Fruit fly (Drosophila melanogaster) whole organism, embryonic: ENCODE data around the gene CG31189.
A peak's percentile ranks its signal among the peaks of the same experiment; 100 is the strongest.

Experiments used
- Ada2b ChIP-seq: fragments of 200-800 bp; sonication (Bioruptor generic); IDR thresholded peaks from 2 replicates; pipeline ENCODE4 v1.3.6; 2022; ENCODE audit warnings: missing biosample characterization, missing genetic modification characterization
- Bdp1 ChIP-seq: fragments of 200-800 bp; sonication (Bioruptor generic); optimal IDR thresholded peaks from 3 replicates; lab custom pipeline; 2016; ENCODE audit warnings: missing biosample characterization, missing genetic modification characterization
- CG10267 ChIP-seq: fragments of 200-800 bp; sonication (Bioruptor generic); optimal IDR thresholded peaks from 2 replicates; lab custom pipeline; 2018; ENCODE audit warnings: missing biosample characterization, mild to moderate bottlenecking, missing genetic modification characterization, moderate library complexity
- CG10321 ChIP-seq: fragments of 200-800 bp; sonication (Bioruptor generic); IDR thresholded peaks from 2 replicates; pipeline ENCODE4 v1.3.6; 2022; ENCODE audit warnings: missing biosample characterization, missing genetic modification characterization
- CG10462 ChIP-seq: fragments of 200-800 bp; sonication (Bioruptor generic); optimal IDR thresholded peaks from 2 replicates; lab custom pipeline; 2016; ENCODE audit warnings: missing biosample characterization, missing genetic modification characterization
- CG15601 ChIP-seq: fragments of 200-800 bp; sonication (Bioruptor generic); optimal IDR thresholded peaks from 3 replicates; lab custom pipeline; 2019; ENCODE audit warnings: missing biosample characterization, mild to moderate bottlenecking, missing genetic modification characterization, moderate library complexity
- CG16779 ChIP-seq: fragments of 200-800 bp; sonication (Bioruptor generic); IDR thresholded peaks from 2 replicates; pipeline ENCODE4 v1.3.6; 2022; ENCODE audit warnings: missing biosample characterization, missing genetic modification characterization
- CG16813 ChIP-seq: fragments of 200-800 bp; sonication (Bioruptor generic); IDR thresholded peaks from 3 replicates; pipeline ENCODE4 v1.3.6; 2022; ENCODE audit warnings: missing biosample characterization, missing genetic modification characterization; ENCODE audit not compliant: partially characterized antibody
- CG16815 ChIP-seq: fragments of 200-800 bp; sonication (Bioruptor generic); optimal IDR thresholded peaks from 3 replicates; lab custom pipeline; 2017; ENCODE audit warnings: missing biosample characterization, mild to moderate bottlenecking, missing genetic modification characterization
- CG18011 ChIP-seq: fragments of 200-800 bp; sonication (Bioruptor generic); optimal IDR thresholded peaks from 2 replicates; lab custom pipeline; 2017; ENCODE audit warnings: missing biosample characterization, missing genetic modification characterization, mild to moderate bottlenecking, moderate library complexity, missing genotype
- CG18599 ChIP-seq: fragments of 200-800 bp; sonication (Bioruptor generic); optimal IDR thresholded peaks from 3 replicates; lab custom pipeline; 2017; ENCODE audit warnings: missing biosample characterization, missing genetic modification characterization, mild to moderate bottlenecking, moderate library complexity, missing genetic modification reagents
- CG32767 ChIP-seq: fragments of 200-800 bp; sonication (Bioruptor generic); IDR thresholded peaks from 2 replicates; pipeline ENCODE4 v1.3.6; 2022; ENCODE audit warnings: missing biosample characterization, missing genetic modification characterization
- CG34376 ChIP-seq: fragments of 200-800 bp; sonication (Bioruptor generic); optimal IDR thresholded peaks from 2 replicates; lab custom pipeline; 2018; ENCODE audit warnings: missing biosample characterization, mild to moderate bottlenecking, missing genetic modification characterization
- CG34422 ChIP-seq: fragments of 200-800 bp; sonication (Bioruptor generic); IDR thresholded peaks from 3 replicates; pipeline ENCODE4 v1.3.6; 2022; ENCODE audit warnings: missing biosample characterization, missing genetic modification characterization
- CG4360 ChIP-seq: fragments of 200-800 bp; sonication (Bioruptor generic); IDR thresholded peaks from 2 replicates; pipeline ENCODE4 v1.3.6; 2022; ENCODE audit warnings: missing biosample characterization, missing genetic modification characterization
- CG5180 ChIP-seq: fragments of 200-800 bp; sonication (Bioruptor generic); optimal IDR thresholded peaks from 3 replicates; lab custom pipeline; 2017; ENCODE audit warnings: missing biosample characterization, missing genetic modification characterization, mild to moderate bottlenecking, moderate library complexity, missing genetic modification reagents
- CG7372 ChIP-seq: fragments of 200-800 bp; sonication (Bioruptor generic); IDR thresholded peaks from 2 replicates; pipeline ENCODE4 v1.3.6; 2022; ENCODE audit warnings: missing biosample characterization, missing genetic modification characterization
- CG7928 ChIP-seq: fragments of 200-800 bp; sonication (Bioruptor generic); optimal IDR thresholded peaks from 2 replicates; lab custom pipeline; 2017; ENCODE audit warnings: missing biosample characterization, mild to moderate bottlenecking, missing genetic modification characterization
- Camta ChIP-seq: fragments of 200-800 bp; sonication (Bioruptor generic); optimal IDR thresholded peaks from 2 replicates; lab custom pipeline; 2016; ENCODE audit warnings: missing biosample characterization, missing genetic modification characterization
- Deaf1 ChIP-seq: fragments of 200-800 bp; optimal IDR thresholded peaks from 3 replicates; lab custom pipeline; 2019; ENCODE audit warnings: missing biosample characterization, mild to moderate bottlenecking, missing genetic modification characterization, moderate library complexity
- Fer3 ChIP-seq: fragments of 200-800 bp; sonication (Bioruptor generic); optimal IDR thresholded peaks from 2 replicates; lab custom pipeline; 2018; ENCODE audit warnings: missing biosample characterization, mild to moderate bottlenecking, missing genetic modification characterization, moderate library complexity
- Hey ChIP-seq: fragments of 200-800 bp; sonication (Bioruptor generic); optimal IDR thresholded peaks from 3 replicates; lab custom pipeline; 2018; ENCODE audit warnings: missing biosample characterization, mild to moderate bottlenecking, missing genetic modification characterization
- Lim3 ChIP-seq: fragments of 200-800 bp; sonication (Bioruptor generic); IDR thresholded peaks from 2 replicates; pipeline ENCODE4 v1.3.6; 2022; ENCODE audit warnings: missing biosample characterization, missing genetic modification characterization
- Mes4 ChIP-seq: fragments of 200-800 bp; sonication (Bioruptor generic); optimal IDR thresholded peaks from 2 replicates; lab custom pipeline; 2016; ENCODE audit warnings: missing biosample characterization, missing genetic modification characterization
- NK7.1 ChIP-seq: fragments of 200-800 bp; sonication (Bioruptor generic); optimal IDR thresholded peaks from 3 replicates; lab custom pipeline; 2016; ENCODE audit warnings: missing biosample characterization, missing genetic modification characterization
- Nf-YB ChIP-seq: fragments of 200-800 bp; sonication (Bioruptor generic); optimal IDR thresholded peaks from 3 replicates; lab custom pipeline; 2019; ENCODE audit warnings: missing biosample characterization, mild to moderate bottlenecking, missing genetic modification characterization, moderate library complexity
- Nf-YC ChIP-seq: fragments of 200-800 bp; optimal IDR thresholded peaks from 3 replicates; lab custom pipeline; 2019; ENCODE audit warnings: missing biosample characterization, mild to moderate bottlenecking, missing genetic modification characterization, moderate library complexity
- NfI ChIP-seq: fragments of 200-800 bp; sonication (Bioruptor generic); optimal IDR thresholded peaks from 3 replicates; lab custom pipeline; 2018; ENCODE audit warnings: missing biosample characterization, mild to moderate bottlenecking, missing genetic modification characterization, moderate library complexity
- Pdp1 ChIP-seq, 2 experiments: fragments of 200-800 bp; sonication (Bioruptor generic); optimal IDR thresholded peaks; 3 replicates each; lab custom pipeline; 2016; ENCODE audit warnings: missing biosample characterization in 2 of 2, missing genetic modification characterization in 2 of 2, mild to moderate bottlenecking in 1 of 2, moderate library complexity in 1 of 2
- Ptx1 ChIP-seq: fragments of 200-800 bp; sonication (Bioruptor generic); IDR thresholded peaks from 2 replicates; pipeline ENCODE4 v1.3.6; 2022; ENCODE audit warnings: missing biosample characterization, missing genetic modification characterization
- amos ChIP-seq: fragments of 200-800 bp; sonication (Bioruptor generic); IDR thresholded peaks from 2 replicates; pipeline ENCODE4 v1.3.6; 2022; ENCODE audit warnings: missing biosample characterization, missing genetic modification characterization; ENCODE audit not compliant: partially characterized antibody
- caup ChIP-seq: fragments of 200-800 bp; sonication (Bioruptor generic); optimal IDR thresholded peaks from 3 replicates; lab custom pipeline; 2017; ENCODE audit warnings: missing biosample characterization, mild to moderate bottlenecking, missing genetic modification characterization, moderate library complexity; ENCODE audit not compliant: severe bottlenecking
- chinmo ChIP-seq: fragments of 200-800 bp; sonication (Bioruptor generic); IDR thresholded peaks from 4 replicates; pipeline ENCODE4 v1.3.6; 2022; ENCODE audit warnings: missing biosample characterization, missing genetic modification characterization; ENCODE audit not compliant: partially characterized antibody
- chm ChIP-seq: fragments of 200-800 bp; sonication (Bioruptor generic); IDR thresholded peaks from 2 replicates; pipeline ENCODE4 v1.3.6; 2022; ENCODE audit warnings: missing biosample characterization, missing genetic modification characterization
- crol ChIP-seq: fragments of 200-800 bp; sonication (Bioruptor generic); IDR thresholded peaks from 2 replicates; pipeline ENCODE4 v1.3.6; 2022; ENCODE audit warnings: missing biosample characterization, missing genetic modification characterization
- grn ChIP-seq: fragments of 200-800 bp; sonication (Bioruptor generic); optimal IDR thresholded peaks from 3 replicates; lab custom pipeline; 2017; ENCODE audit warnings: missing biosample characterization, missing genetic modification characterization
- hkb ChIP-seq, 2 experiments: fragments of 200-800 bp in 1 of 2; fragments of >200 bp in 1 of 2; sonication (Bioruptor generic) in 1 of 2; IDR thresholded peaks in 1 of 2; optimal IDR thresholded peaks in 1 of 2; 2 replicates each; pipeline versions ENCODE4 v1.3.6 to Lab custom; 2017 to 2022; ENCODE audit warnings: missing biosample characterization in 1 of 2, missing genetic modification characterization in 1 of 2
- lab ChIP-seq: fragments of 200-800 bp; sonication (Bioruptor generic); optimal IDR thresholded peaks from 3 replicates; lab custom pipeline; 2017; ENCODE audit warnings: missing biosample characterization, missing genetic modification characterization, mild to moderate bottlenecking, moderate library complexity, missing genetic modification reagents
- lilli ChIP-seq: fragments of 200-800 bp; sonication (Bioruptor generic); optimal IDR thresholded peaks from 3 replicates; lab custom pipeline; 2016; ENCODE audit warnings: missing biosample characterization, missing genetic modification characterization
- mirr ChIP-seq: fragments of 200-800 bp; sonication (Bioruptor generic); optimal IDR thresholded peaks from 3 replicates; lab custom pipeline; 2018; ENCODE audit warnings: missing biosample characterization, mild to moderate bottlenecking, missing genetic modification characterization
- otp ChIP-seq: fragments of 200-800 bp; sonication (Bioruptor generic); IDR thresholded peaks from 3 replicates; pipeline ENCODE4, ENCODE4 v1.3.6; 2022; ENCODE audit warnings: missing biosample characterization, missing genetic modification characterization
- pan ChIP-seq, 4 experiments: fragments of >200 bp in 3 of 4; fragments of 200-800 bp in 1 of 4; sonication (Bioruptor generic) in 1 of 4; optimal IDR thresholded peaks in 3 of 4; IDR thresholded peaks in 1 of 4; 2 replicates each; pipeline versions ENCODE4 v1.3.6 to Lab custom; 2017 to 2022; ENCODE audit warnings: missing biosample characterization in 2 of 4, missing genetic modification characterization in 2 of 4, mixed read lengths in 1 of 4
- sd ChIP-seq: fragments of 200-800 bp; sonication (Bioruptor generic); optimal IDR thresholded peaks from 3 replicates; lab custom pipeline; 2018; ENCODE audit warnings: missing biosample characterization, mild to moderate bottlenecking, missing genetic modification characterization, moderate library complexity
- tin ChIP-seq: fragments of 200-800 bp; sonication (Bioruptor generic); optimal IDR thresholded peaks from 3 replicates; lab custom pipeline; 2016; ENCODE audit warnings: missing biosample characterization, missing genetic modification characterization
- vfl ChIP-seq: fragments of 200-800 bp; sonication (Bioruptor generic); optimal IDR thresholded peaks from 2 replicates; lab custom pipeline; 2016; ENCODE audit warnings: missing biosample characterization, missing genetic modification characterization

The CG31189 gene

DNA sequence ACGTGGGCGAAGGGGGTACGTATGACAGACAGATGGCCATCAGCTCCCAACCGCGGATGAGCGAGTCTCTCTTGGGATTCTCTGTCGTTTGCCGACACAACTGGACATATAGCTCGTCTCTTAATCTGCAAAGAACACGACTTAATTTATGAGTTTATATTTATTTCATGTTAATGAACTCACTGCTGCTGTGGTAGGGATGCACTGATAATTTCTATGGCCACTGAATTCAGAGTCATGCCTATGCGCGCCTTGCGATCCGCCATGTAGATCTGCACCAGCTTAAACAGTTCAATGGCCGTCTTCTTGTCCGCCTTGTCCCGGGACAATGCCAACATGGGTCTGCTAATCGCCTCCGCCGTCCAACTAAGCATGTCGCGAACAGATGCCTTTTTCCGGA is 39.3 kb upstream of the CG31189 start (continued):
- no peak for TF ChIP-seq Fer3 (tag; lab: Kevin White, UChicago)
- TF ChIP-seq CG16779, result no peak
- TF ChIP-seq Ada2b (GFP tag; lab: Robert Waterston, UW), result no peak
- TF ChIP-seq hkb (optimal IDR thresholded peaks at IDR 0.05; lab: Kevin White, UChicago), result no peak
- no peak for TF ChIP-seq hkb (GFP tag; IDR thresholded peaks at IDR 0.05; lab: Robert Waterston, UW)
- TF ChIP-seq lilli (GFP tag; lab: Kevin White, UChicago), result no peak

DNA sequence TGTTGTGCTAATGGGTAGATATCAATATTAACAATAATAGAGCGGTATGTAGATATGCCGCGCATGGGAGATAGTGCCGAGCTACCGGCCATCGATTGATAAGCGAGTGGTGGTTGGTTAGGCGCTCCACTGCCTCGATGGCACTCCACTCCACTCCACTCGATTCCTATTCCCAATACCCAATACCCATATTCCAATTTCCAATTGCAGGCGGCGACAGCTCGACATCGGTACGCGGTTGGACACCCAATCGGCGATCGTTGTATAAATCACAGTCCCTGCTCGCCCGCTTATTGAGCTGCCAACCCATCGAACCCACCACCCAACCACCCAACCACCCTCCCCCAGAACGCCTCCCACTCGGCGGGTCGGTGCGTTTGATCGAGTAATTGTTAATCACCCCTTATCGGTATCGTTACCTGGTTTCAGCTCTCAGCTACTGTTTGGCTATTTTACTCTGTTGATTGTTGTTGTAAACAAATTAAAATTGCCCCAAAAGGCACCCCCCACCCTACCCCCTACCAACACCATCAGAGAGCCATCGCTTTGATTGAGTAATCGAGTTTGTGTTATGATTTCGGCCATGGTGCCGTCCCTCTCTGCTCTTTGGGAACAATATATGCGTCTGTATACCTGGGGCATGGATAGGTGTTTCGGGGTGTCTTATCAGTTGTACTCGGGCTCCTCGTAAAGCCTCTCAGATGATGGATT is 35.4 kb upstream of the CG31189 start, which contains the start of gene HHEX:
Gene HHEX, minus strand, starts transcription at position 51 of the 711 bp plus-strand sequence.
- TF ChIP-seq Deaf1 (tag; lab: Kevin White, UChicago) (peak; percentile 44), caup (peak; percentile 16), CG10462 (GFP tag; lab: Kevin White, UChicago) (no peak), CG16813 (no peak), crol (GFP tag; lab: Robert Waterston, UW) (peak; percentile 90), otp (GFP tag; lab: Robert Waterston, UW) (no peak), Mes4 (GFP tag; lab: Kevin White, UChicago) (no peak), tin (no peak), CG18011 (GFP tag; lab: Kevin White, UChicago) (no peak), sd (peak; percentile 76), NfI (GFP tag; lab: Kevin White, UChicago) (no peak), Pdp1 (GFP tag; optimal IDR thresholded peaks at IDR 0.05; lab: Kevin White, UChicago) (peak in 1 of 2 experiments; percentile 59), lab (GFP tag; lab: Kevin White, UChicago) (peak; percentile 95), Nf-YC (tag; lab: Kevin White, UChicago) (peak; percentile 90), Bdp1 (GFP tag; lab: Kevin White, UChicago) (no peak), CG34422 (GFP tag; lab: Robert Waterston, UW) (no peak), CG34376 (GFP tag; lab: Kevin White, UChicago) (peak; percentile 83), NK7.1 (GFP tag; lab: Kevin White, UChicago) (no peak), Ptx1 (GFP tag; lab: Robert Waterston, UW) (peak; percentile 43), CG16815 (GFP tag; lab: Kevin White, UChicago) (no peak), Camta (GFP tag; lab: Kevin White, UChicago) (no peak), CG10321 (GFP tag; lab: Robert Waterston, UW) (peak; percentile 62), CG18599 (GFP tag; lab: Kevin White, UChicago) (peak; percentile 50), Hey (peak; percentile 92), amos (GFP tag; lab: Robert Waterston, UW) (no peak), CG15601 (tag; lab: Kevin White, UChicago) (peak; percentile 4), CG4360 (GFP tag; lab: Robert Waterston, UW) (peak; percentile 34; the same call in 1 of the 2 replicates), CG5180 (peak; percentile 66), CG32767 (GFP tag; lab: Robert Waterston, UW) (0 out of 2 replicates have a peak, but pooled peaks have one; percentile 14), Nf-YB (GFP tag; lab: Kevin White, UChicago) (peak; percentile 90), chm (GFP tag; lab: Robert Waterston, UW) (0 out of 2 replicates have a peak, but pooled peaks have one; percentile 11), chinmo (0 out of 4 replicates have a peak, but pooled peaks have one; percentile 43), mirr (GFP tag; lab: Kevin White, UChicago) (peak; percentile 87), CG16779 (no peak), CG7372 (no peak), pan (optimal IDR thresholded peaks at IDR 0.05; lab: Kevin White, UChicago) (no peak), pan (GFP tag; optimal IDR thresholded peaks at IDR 0.05 in 1 of 2, IDR thresholded peaks at IDR 0.05 in 1 of 2) (peak in 1 of 2 experiments; percentile 82), Lim3 (no peak), vfl (GFP tag; lab: Kevin White, UChicago) (no peak), CG7928 (GFP tag; lab: Kevin White, UChicago) (no peak), CG10267 (tag; lab: Kevin White, UChicago) (no peak), grn (peak; percentile 74)
